Worm (Caenorhabditis elegans): ENCODE results near the gene T12E12.6.
A peak's percentile ranks its signal among the peaks of the same experiment; 100 is the strongest.

Gene T12E12.6

DNA sequence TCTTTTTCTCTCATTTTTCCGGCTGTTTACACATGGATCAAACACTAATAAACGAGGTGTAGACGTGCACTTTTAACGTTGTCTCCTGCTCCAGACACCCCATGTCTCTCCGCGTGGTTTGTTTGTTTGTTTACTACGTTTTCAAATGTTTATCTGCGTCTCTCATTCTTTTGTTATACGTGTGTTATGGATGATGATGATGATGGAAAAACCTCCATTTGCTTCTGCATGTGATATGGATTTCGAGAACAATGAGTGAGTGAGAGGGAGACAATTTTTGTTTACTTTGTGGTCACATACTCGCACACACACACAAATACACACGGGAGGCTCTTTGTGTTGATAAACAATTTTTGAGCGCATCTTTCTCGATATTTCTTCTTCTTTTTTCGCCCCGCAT lies 30.5 kb upstream of the T12E12.6 start:
- peak; percentile 64 for TF ChIP-seq swsn-7 (tag; optimal IDR thresholded peaks at IDR 0.05)
- TF ChIP-seq grh-1 (GFP tag; IDR thresholded peaks at IDR 0.05) = no peak
- TF ChIP-seq nhr-84 (tag; optimal IDR thresholded peaks at IDR 0.05) = no peak
- TF ChIP-seq skn-1 (tag; optimal IDR thresholded peaks at IDR 0.05) = peak; percentile 56
- TF ChIP-seq pag-3 (tag; optimal IDR thresholded peaks at IDR 0.05; ENCODE audit: borderline replicate concordance, insufficient read depth) = no peak
- TF ChIP-seq nhr-11 (tag; optimal IDR thresholded peaks at IDR 0.05) = peak; percentile 55
- peak; percentile 26 for TF ChIP-seq fkh-10 (GFP tag; optimal IDR thresholded peaks at IDR 0.05)
- TF ChIP-seq pax-3 (tag; optimal IDR thresholded peaks at IDR 0.05) = peak; percentile 86
- no peak for TF ChIP-seq aly-2 (tag; optimal IDR thresholded peaks at IDR 0.05)
- peak; percentile 89 for TF ChIP-seq irx-1 (tag; optimal IDR thresholded peaks at IDR 0.05)
- peak; percentile 2 for TF ChIP-seq dsc-1 (tag; optimal IDR thresholded peaks at IDR 0.05)
- TF ChIP-seq sox-4 (tag; optimal IDR thresholded peaks at IDR 0.05) = peak; percentile 39
- TF ChIP-seq hpl-2 (GFP tag; optimal IDR thresholded peaks at IDR 0.05) = no peak
- TF ChIP-seq jun-1 (tag; optimal IDR thresholded peaks at IDR 0.05) = peak; percentile 27
- TF ChIP-seq ces-1 (GFP tag; optimal IDR thresholded peaks at IDR 0.05) = no peak
- no peak for TF ChIP-seq lin-15B (tag; optimal IDR thresholded peaks at IDR 0.05)
- TF ChIP-seq hlh-4 (tag; optimal IDR thresholded peaks at IDR 0.05) = no peak
- TF ChIP-seq fos-1 (tag; optimal IDR thresholded peaks at IDR 0.05) = peak; percentile 41
- TF ChIP-seq nhr-71 (tag; optimal IDR thresholded peaks at IDR 0.05) = peak; percentile 92
- no peak for TF ChIP-seq ets-5 (GFP tag; IDR thresholded peaks at IDR 0.05)
- no peak for TF ChIP-seq ceh-90 (tag; optimal IDR thresholded peaks at IDR 0.05)
- TF ChIP-seq unc-30 (tag; optimal IDR thresholded peaks at IDR 0.05) = no peak
- TF ChIP-seq mep-1 (tag; optimal IDR thresholded peaks at IDR 0.05) = peak; percentile 61
- TF ChIP-seq lin-14 (GFP tag; optimal IDR thresholded peaks at IDR 0.05) = peak; percentile 93
- TF ChIP-seq ceh-88 (GFP tag; IDR thresholded peaks at IDR 0.05) = 0 out of 2 replicates have a peak, but pooled peaks have one; percentile 27
- peak; percentile 14 for TF ChIP-seq rnt-1 (tag; optimal IDR thresholded peaks at IDR 0.05)
- no peak for TF ChIP-seq zip-4 (GFP tag; optimal IDR thresholded peaks at IDR 0.05)
- no peak for TF ChIP-seq unc-86 (tag; optimal IDR thresholded peaks at IDR 0.05)
- TF ChIP-seq C04F5.9 (tag; optimal IDR thresholded peaks at IDR 0.05) = no peak
- peak; percentile 73 for TF ChIP-seq ceh-8 (GFP tag; optimal IDR thresholded peaks at IDR 0.05)
- TF ChIP-seq tbx-2 (tag; optimal IDR thresholded peaks at IDR 0.05) = peak; percentile 72
- TF ChIP-seq pqm-1 (tag; optimal IDR thresholded peaks at IDR 0.05) = no peak
- no peak for TF ChIP-seq elt-3 (tag; optimal IDR thresholded peaks at IDR 0.05)
- peak; percentile 60 for TF ChIP-seq mef-2 (tag; optimal IDR thresholded peaks at IDR 0.05)
- TF ChIP-seq lsy-2 (tag; optimal IDR thresholded peaks at IDR 0.05) = peak; percentile 68 to 78
- peak in 1 of 2 experiments; percentile 23 for TF ChIP-seq egl-27 (tag; optimal IDR thresholded peaks at IDR 0.05)
- no peak for TF ChIP-seq fkh-4 (tag; optimal IDR thresholded peaks at IDR 0.05; ENCODE audit: borderline replicate concordance)
- peak; percentile 30 to 45 for TF ChIP-seq efl-1 (optimal IDR thresholded peaks at IDR 0.05)
- TF ChIP-seq efl-1 (GFP tag; optimal IDR thresholded peaks at IDR 0.05 in 1 of 2) = peak in 1 of 2 experiments; percentile 20
- TF ChIP-seq unc-98 (GFP tag; IDR thresholded peaks at IDR 0.05) = no peak
- no peak for TF ChIP-seq tlp-1 (tag; optimal IDR thresholded peaks at IDR 0.05)
- peak; percentile 5; the same call in 1 of the 2 replicates for TF ChIP-seq isw-1 (GFP tag; IDR thresholded peaks at IDR 0.05)
- TF ChIP-seq mdl-1 (tag; optimal IDR thresholded peaks at IDR 0.05) = peak in 1 of 2 experiments; percentile 73
- peak; percentile 77 for TF ChIP-seq nhr-20 (tag; optimal IDR thresholded peaks at IDR 0.05)
- peak; percentile 70 for TF ChIP-seq xbp-1 (tag; optimal IDR thresholded peaks at IDR 0.05)
- peak; percentile 38 for TF ChIP-seq nhr-77 (tag; optimal IDR thresholded peaks at IDR 0.05)
- no peak for TF ChIP-seq unc-130 (tag; optimal IDR thresholded peaks at IDR 0.05)
- no peak for TF ChIP-seq sptf-1 (tag; optimal IDR thresholded peaks at IDR 0.05)
- no peak for TF ChIP-seq ztf-11 (tag; optimal IDR thresholded peaks at IDR 0.05)
- TF ChIP-seq nhr-19 (GFP tag; conservative IDR thresholded peaks at IDR 0.05) = peak; percentile 52
- no peak for TF ChIP-seq lin-13 (GFP tag; optimal IDR thresholded peaks at IDR 0.05)
- TF ChIP-seq C16A3.4 (tag; optimal IDR thresholded peaks at IDR 0.05) = peak; percentile 72
- peak; percentile 87 for TF ChIP-seq ztf-4 (tag; optimal IDR thresholded peaks at IDR 0.05)
- no peak for TF ChIP-seq zag-1 (tag; optimal IDR thresholded peaks at IDR 0.05)

All from whole organism, L1 larva.